Worm (Caenorhabditis elegans) whole organism, L2 larva: ENCODE results near the gene sulp-4.

Source experiments
- C34F6.9 ChIP-seq: fragments of 150-350 bp; optimal IDR thresholded peaks from 2 replicates; lab custom pipeline; 2014; ENCODE audit warnings: missing biosample characterization, missing genetic modification characterization
- F13H6.1 ChIP-seq: sonication (generic microtip); optimal IDR thresholded peaks from 2 replicates; lab custom pipeline; 2016; ENCODE audit warnings: missing genetic modification characterization, missing compliant biosample characterization
- R02D3.7 ChIP-seq: fragments of 150-350 bp; optimal IDR thresholded peaks from 2 replicates; lab custom pipeline; 2014; ENCODE audit warnings: missing biosample characterization, missing genetic modification characterization
- Y55F3AM.14 ChIP-seq: fragments of 200-800 bp; sonication (Bioruptor generic); optimal IDR thresholded peaks from 2 replicates; lab custom pipeline; 2018; ENCODE audit warnings: mild to moderate bottlenecking, missing genetic modification characterization, missing compliant biosample characterization
- ZK546.5 ChIP-seq: sonication (generic microtip); optimal IDR thresholded peaks from 2 replicates; lab custom pipeline; 2017; ENCODE audit warnings: missing biosample characterization, missing genetic modification characterization
- ama-1 ChIP-seq: fragments of 150-350 bp; optimal IDR thresholded peaks from 2 replicates; lab custom pipeline; 2018; ENCODE audit warnings: inconsistent platforms
- blmp-1 ChIP-seq: sonication (generic microtip); optimal IDR thresholded peaks from 2 replicates; lab custom pipeline; 2017; ENCODE audit warnings: missing genetic modification characterization, mild to moderate bottlenecking, missing compliant biosample characterization, antibody characterized with exemption, moderate library complexity; ENCODE audit not compliant: insufficient read depth
- ceh-16 ChIP-seq: fragments of 150-350 bp; optimal IDR thresholded peaks from 2 replicates; lab custom pipeline; 2014; ENCODE audit warnings: missing biosample characterization, missing genetic modification characterization
- crh-2 ChIP-seq: sonication (generic microtip); optimal IDR thresholded peaks from 2 replicates; lab custom pipeline; 2017; ENCODE audit warnings: missing biosample characterization, missing genetic modification characterization
- egl-27 ChIP-seq: sonication (generic microtip); optimal IDR thresholded peaks from 3 replicates; lab custom pipeline; 2017; ENCODE audit warnings: missing biosample characterization, missing genetic modification reagents, missing genetic modification characterization
- elt-3 ChIP-seq: sonication (generic microtip); optimal IDR thresholded peaks from 2 replicates; lab custom pipeline; 2017; ENCODE audit warnings: missing biosample characterization, missing genetic modification characterization
- fos-1 ChIP-seq: fragments of 150-350 bp; optimal IDR thresholded peaks from 2 replicates; lab custom pipeline; 2014; ENCODE audit warnings: missing biosample characterization, missing genetic modification characterization
- gmeb-1 ChIP-seq: fragments of 150-350 bp; optimal IDR thresholded peaks from 2 replicates; lab custom pipeline; 2014; ENCODE audit warnings: missing biosample characterization, missing genetic modification characterization
- lin-13 ChIP-seq: fragments of 150-350 bp; optimal IDR thresholded peaks from 2 replicates; lab custom pipeline; 2014; ENCODE audit warnings: missing biosample characterization, missing genetic modification reagents, missing genetic modification characterization
- lin-39 ChIP-seq: fragments of 150-350 bp; optimal IDR thresholded peaks from 2 replicates; lab custom pipeline; 2014; ENCODE audit warnings: missing biosample characterization, missing genetic modification reagents, missing genetic modification characterization
- lsy-2 ChIP-seq, 2 experiments: fragments of 150-350 bp in 1 of 2; sonication (generic microtip) in 1 of 2; optimal IDR thresholded peaks; 2 replicates each; lab custom pipeline; 2014 to 2017; ENCODE audit warnings: missing biosample characterization in 2 of 2, missing genetic modification characterization in 2 of 2
- mab-5 ChIP-seq: fragments of 150-350 bp; optimal IDR thresholded peaks from 2 replicates; lab custom pipeline; 2014; ENCODE audit warnings: missing biosample characterization, missing genetic modification characterization
- mdl-1 ChIP-seq, 2 experiments: fragments of 150-350 bp in 1 of 2; sonication (generic microtip) in 1 of 2; optimal IDR thresholded peaks; 2 replicates each; lab custom pipeline; 2017; ENCODE audit warnings: missing biosample characterization in 2 of 2, missing genetic modification characterization in 2 of 2
- nhr-11 ChIP-seq: fragments of 150-350 bp; optimal IDR thresholded peaks from 2 replicates; lab custom pipeline; 2014; ENCODE audit warnings: missing biosample characterization, missing genetic modification characterization
- nhr-12 ChIP-seq: fragments of 150-350 bp; optimal IDR thresholded peaks from 2 replicates; lab custom pipeline; 2014; ENCODE audit warnings: missing biosample characterization, missing genetic modification characterization
- nhr-129 ChIP-seq: fragments of 150-350 bp; optimal IDR thresholded peaks from 2 replicates; lab custom pipeline; 2014; ENCODE audit warnings: missing biosample characterization, missing genetic modification characterization
- nhr-21 ChIP-seq: fragments of 150-350 bp; optimal IDR thresholded peaks from 2 replicates; lab custom pipeline; 2014; ENCODE audit warnings: missing biosample characterization, missing genetic modification characterization
- nhr-237 ChIP-seq: fragments of 150-350 bp; optimal IDR thresholded peaks from 2 replicates; lab custom pipeline; 2014; ENCODE audit warnings: missing biosample characterization, missing genetic modification characterization
- nhr-25 ChIP-seq: fragments of 150-350 bp; sonication (generic microtip); optimal IDR thresholded peaks from 3 replicates; lab custom pipeline; 2014; ENCODE audit warnings: missing biosample characterization, missing genetic modification characterization
- nhr-6 ChIP-seq: fragments of 150-350 bp; optimal IDR thresholded peaks from 2 replicates; lab custom pipeline; 2014; ENCODE audit warnings: missing biosample characterization, missing genetic modification characterization
- skn-1 ChIP-seq: sonication (generic microtip); optimal IDR thresholded peaks from 2 replicates; lab custom pipeline; 2017; ENCODE audit warnings: missing biosample characterization, missing genetic modification characterization
- sma-3 ChIP-seq: sonication (generic microtip); optimal IDR thresholded peaks from 2 replicates; lab custom pipeline; 2016; ENCODE audit warnings: missing genetic modification reagents, missing genetic modification characterization, missing compliant biosample characterization
- sma-9 ChIP-seq, 2 experiments: fragments of 150-350 bp in 1 of 2; sonication (generic microtip) in 1 of 2; optimal IDR thresholded peaks; 2 replicates each; lab custom pipeline; 2014 to 2016; ENCODE audit warnings: missing genetic modification characterization in 2 of 2, mild to moderate bottlenecking in 1 of 2, missing biosample characterization in 1 of 2, missing compliant biosample characterization in 1 of 2, missing genetic modification reagents in 1 of 2, moderate library complexity in 1 of 2
- snpc-4 ChIP-seq: fragments of 150-350 bp; optimal IDR thresholded peaks from 2 replicates; lab custom pipeline; 2014; ENCODE audit warnings: missing biosample characterization, missing genetic modification characterization
- unc-39 ChIP-seq: fragments of 150-350 bp; optimal IDR thresholded peaks from 2 replicates; lab custom pipeline; 2014; ENCODE audit warnings: missing biosample characterization, missing genetic modification characterization
- unc-55 ChIP-seq: fragments of 150-350 bp; sonication (generic microtip); optimal IDR thresholded peaks from 3 replicates; lab custom pipeline; 2014; ENCODE audit warnings: missing biosample characterization, missing genetic modification reagents, missing genetic modification characterization
- unc-62 ChIP-seq: fragments of 150-350 bp; optimal IDR thresholded peaks from 2 replicates; lab custom pipeline; 2014; ENCODE audit warnings: missing biosample characterization, missing genetic modification reagents, missing genetic modification characterization
- ztf-11 ChIP-seq: sonication (generic microtip); optimal IDR thresholded peaks from 2 replicates; lab custom pipeline; 2017; ENCODE audit warnings: missing biosample characterization, missing genetic modification characterization
- ztf-4 ChIP-seq: fragments of 150-350 bp; optimal IDR thresholded peaks from 2 replicates; lab custom pipeline; 2014; ENCODE audit warnings: missing biosample characterization, missing genetic modification characterization

Gene sulp-4

DNA sequence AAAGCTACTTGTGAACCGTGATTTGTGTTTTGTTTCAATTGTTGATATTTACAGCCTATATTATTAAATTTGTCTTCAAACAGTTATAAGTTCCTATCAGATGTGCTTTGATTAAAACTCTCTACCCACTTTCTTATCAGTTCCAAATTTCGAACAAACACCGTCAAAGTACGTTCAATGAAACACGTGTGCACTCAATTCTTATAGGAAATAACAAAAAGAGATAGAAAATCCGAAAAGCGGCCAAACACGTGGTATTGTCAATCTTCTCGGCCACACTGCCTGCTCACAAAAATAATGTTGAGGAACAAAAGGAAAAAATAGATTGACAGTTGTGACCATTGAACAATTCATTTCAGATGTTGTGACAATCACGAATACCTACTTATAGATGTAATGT lies 10.8 kb downstream of the sulp-4 start (continued):
- no peak for TF ChIP-seq nhr-11 (tag; lab: Kevin White, UChicago)

DNA sequence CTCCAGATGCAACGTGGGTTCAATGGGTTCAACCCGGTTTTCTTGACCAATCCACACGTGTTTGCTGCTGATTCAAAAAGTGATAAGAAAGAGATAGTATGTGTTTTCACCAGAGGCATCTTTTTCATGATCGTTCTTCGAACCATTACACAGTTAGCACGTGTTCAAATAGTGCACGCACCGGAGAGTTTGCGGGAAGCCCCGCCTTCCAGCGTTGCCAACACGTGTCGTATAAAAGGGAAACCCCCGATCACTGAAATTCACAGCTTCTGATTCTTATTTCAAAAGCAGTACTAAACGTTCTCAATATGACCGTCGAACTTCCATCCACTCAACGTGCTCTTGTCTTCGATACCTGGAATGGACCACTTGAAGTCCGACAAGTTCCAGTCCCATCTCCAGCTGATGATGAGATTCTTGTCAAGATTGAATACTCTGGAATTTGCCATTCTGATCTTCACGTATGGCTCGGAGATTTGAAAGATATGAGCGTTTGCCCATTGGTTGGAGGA lies 12.9 kb downstream of the sulp-4 start, which contains the start of gene adh-1:
Gene adh-1 (plus strand): TSS at position 261 of the 512 bp plus-strand sequence.
- peak; percentile 73 for TF ChIP-seq sma-3 (GFP tag; lab: Kevin White, UChicago)
- TF ChIP-seq fos-1 (tag; lab: Kevin White, UChicago), result peak; percentile 54
- TF ChIP-seq nhr-25 (tag; lab: Kevin White, UChicago), result peak; percentile 76
- TF ChIP-seq mdl-1 (tag; optimal IDR thresholded peaks at IDR 0.05; lab: Kevin White, UChicago), result peak; percentile 89 to 95
- peak; percentile 96 for TF ChIP-seq ama-1 (lab: Kevin White, UChicago)
- peak; percentile 1 for TF ChIP-seq lin-13 (GFP tag; lab: Kevin White, UChicago)
- TF ChIP-seq lsy-2 (tag; optimal IDR thresholded peaks at IDR 0.05; lab: Kevin White, UChicago), result peak in 1 of 2 experiments; percentile 59
- TF ChIP-seq snpc-4 (tag; lab: Kevin White, UChicago), result peak; percentile 27
- peak; percentile 73 for TF ChIP-seq blmp-1 (tag; lab: Kevin White, UChicago)
- peak; percentile 98 for TF ChIP-seq sma-9 (GFP tag; optimal IDR thresholded peaks at IDR 0.05; lab: Kevin White, UChicago)
- peak; percentile 72 for TF ChIP-seq sma-9 (tag; optimal IDR thresholded peaks at IDR 0.05; lab: Kevin White, UChicago)
- TF ChIP-seq nhr-12 (tag; lab: Kevin White, UChicago), result no peak
- TF ChIP-seq ceh-16, result no peak
- TF ChIP-seq elt-3 (tag; lab: Kevin White, UChicago), result no peak
- peak; percentile 30 for TF ChIP-seq nhr-6 (tag; lab: Kevin White, UChicago)
- TF ChIP-seq ztf-4 (tag; lab: Kevin White, UChicago), result no peak
- TF ChIP-seq egl-27 (tag; lab: Kevin White, UChicago), result peak; percentile 59
- TF ChIP-seq ztf-11 (tag; lab: Kevin White, UChicago), result no peak
- TF ChIP-seq skn-1 (tag; lab: Kevin White, UChicago), result no peak
- TF ChIP-seq gmeb-1 (tag; lab: Kevin White, UChicago), result peak; percentile 62
- peak; percentile 87 for TF ChIP-seq nhr-129 (tag; lab: Kevin White, UChicago)
- peak; percentile 25 for TF ChIP-seq Y55F3AM.14 (GFP tag; lab: Kevin White, UChicago)
- TF ChIP-seq F13H6.1 (tag; lab: Kevin White, UChicago), result peak; percentile 88
- TF ChIP-seq nhr-21 (tag; lab: Kevin White, UChicago), result peak; percentile 97
- no peak for TF ChIP-seq ZK546.5 (tag; lab: Kevin White, UChicago)
- TF ChIP-seq C34F6.9 (tag; lab: Kevin White, UChicago), result peak; percentile 46
- TF ChIP-seq crh-2 (tag; lab: Kevin White, UChicago), result peak; percentile 81

DNA sequence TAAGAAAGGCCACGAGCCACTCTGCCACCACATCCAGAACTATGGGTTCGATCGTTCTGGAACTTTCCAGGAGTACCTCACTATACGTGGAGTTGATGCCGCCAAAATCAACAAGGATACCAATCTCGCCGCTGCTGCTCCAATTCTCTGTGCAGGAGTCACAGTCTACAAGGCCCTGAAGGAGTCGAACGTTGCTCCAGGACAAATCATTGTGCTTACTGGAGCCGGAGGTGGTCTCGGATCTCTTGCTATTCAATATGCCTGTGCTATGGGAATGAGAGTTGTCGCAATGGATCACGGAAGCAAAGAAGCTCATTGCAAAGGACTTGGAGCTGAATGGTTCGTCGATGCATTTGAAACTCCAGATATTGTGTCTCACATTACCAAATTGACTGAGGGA lies 13.5 kb downstream of the sulp-4 start:
- TF ChIP-seq nhr-12 (tag; lab: Kevin White, UChicago) (no peak), lin-13 (GFP tag; lab: Kevin White, UChicago) (peak; percentile 21)
- TF ChIP-seq, all 48 proteins: peak for 1

DNA sequence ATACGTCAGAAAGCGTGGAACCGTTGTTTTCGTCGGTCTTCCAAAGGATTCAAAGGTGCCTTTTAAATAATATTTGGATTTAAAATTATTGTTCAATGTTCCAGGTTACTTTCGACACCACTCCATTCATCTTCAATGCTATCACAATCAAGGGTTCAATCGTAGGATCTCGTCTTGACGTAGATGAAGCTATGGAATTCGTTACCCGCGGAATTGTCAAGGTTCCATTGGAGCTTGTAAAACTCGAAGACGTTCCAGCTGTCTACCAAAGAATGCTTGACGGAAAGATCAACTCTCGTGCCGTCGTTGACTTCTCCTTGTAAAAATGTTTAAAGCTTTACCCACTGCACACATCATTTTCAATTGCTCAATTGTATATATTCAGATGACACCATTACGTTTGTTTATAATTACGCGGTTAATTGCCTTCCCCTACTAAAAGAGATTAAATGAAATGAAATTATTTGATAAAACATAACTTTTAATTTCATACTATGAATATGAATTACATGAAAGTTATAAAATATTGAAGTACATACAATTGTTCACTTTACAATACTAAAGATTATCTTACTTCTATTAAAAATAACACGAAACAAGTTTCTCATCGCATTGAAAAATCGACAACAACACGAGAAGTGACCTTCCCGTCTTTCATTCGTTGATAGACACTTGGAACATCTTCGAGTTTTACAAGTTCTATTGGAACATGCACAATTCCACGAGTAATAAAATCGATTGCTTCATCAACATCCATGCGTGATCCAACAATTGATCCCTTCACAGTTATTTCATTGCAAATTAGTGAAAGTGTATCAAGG lies 14.2 kb downstream of the sulp-4 start:
- TF ChIP-seq nhr-129 (tag; lab: Kevin White, UChicago) (peak; percentile 53), nhr-6 (tag; lab: Kevin White, UChicago) (peak; percentile 62), gmeb-1 (tag; lab: Kevin White, UChicago) (peak; percentile 52), lin-13 (GFP tag; lab: Kevin White, UChicago) (peak; percentile 14), lsy-2 (tag; optimal IDR thresholded peaks at IDR 0.05; lab: Kevin White, UChicago) (peak in 1 of 2 experiments; percentile 70), nhr-21 (tag; lab: Kevin White, UChicago) (peak; percentile 7), crh-2 (tag; lab: Kevin White, UChicago) (peak; percentile 9), sma-9 (GFP tag; optimal IDR thresholded peaks at IDR 0.05; lab: Kevin White, UChicago) (peak; percentile 41), sma-9 (tag; optimal IDR thresholded peaks at IDR 0.05; lab: Kevin White, UChicago) (no peak), lin-39 (no peak), ztf-4 (tag; lab: Kevin White, UChicago) (peak; percentile 60), elt-3 (tag; lab: Kevin White, UChicago) (no peak), fos-1 (tag; lab: Kevin White, UChicago) (peak; percentile 33), nhr-237 (no peak), snpc-4 (tag; lab: Kevin White, UChicago) (no peak), unc-62 (GFP tag; lab: Kevin White, UChicago) (no peak), mab-5 (tag; lab: Kevin White, UChicago) (peak; percentile 21), ztf-11 (tag; lab: Kevin White, UChicago) (no peak), R02D3.7 (no peak), ama-1 (lab: Kevin White, UChicago) (peak; percentile 56), unc-39 (tag; lab: Kevin White, UChicago) (no peak), skn-1 (tag; lab: Kevin White, UChicago) (no peak), Y55F3AM.14 (GFP tag; lab: Kevin White, UChicago) (peak; percentile 62), unc-55 (GFP tag; lab: Kevin White, UChicago) (no peak), blmp-1 (tag; lab: Kevin White, UChicago) (peak; percentile 45)
